Fruit fly (Drosophila melanogaster): Measurements from ENCODE around the gene Vps16A.

Vps16A gene

DNA sequence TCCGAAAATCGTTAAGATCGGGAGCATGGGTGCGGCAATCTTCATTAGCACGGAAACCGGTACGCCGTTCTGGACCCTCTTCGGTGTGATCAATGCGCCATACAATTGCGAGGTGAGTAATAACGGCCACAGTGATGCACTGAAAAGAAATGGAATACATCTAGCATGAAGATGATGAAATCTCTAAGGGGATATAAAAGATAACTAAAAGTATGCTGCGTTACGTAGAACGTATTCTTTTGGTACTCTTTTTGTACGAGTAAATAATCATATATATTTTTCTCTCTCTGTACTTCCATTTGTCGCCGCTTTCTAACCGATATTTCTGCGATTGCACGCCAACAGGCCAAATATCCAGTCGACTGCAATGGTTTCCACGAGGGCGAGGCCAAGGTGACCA, 16.0 kb upstream of the Vps16A start (continued):
- TF ChIP-seq dmrt11E (tag; optimal IDR thresholded peaks at IDR 0.05) = peak; percentile 51
- TF ChIP-seq chif (GFP tag; optimal IDR thresholded peaks at IDR 0.05) = peak in 1 of 2 experiments; percentile 23
- peak; percentile 14 for TF ChIP-seq Antp (GFP tag; optimal IDR thresholded peaks at IDR 0.05)
- TF ChIP-seq HmgD (GFP tag; optimal IDR thresholded peaks at IDR 0.05) = no peak
- peak; percentile 36; the same call in 1 of the 2 replicates for TF ChIP-seq CG3847 (GFP tag; IDR thresholded peaks at IDR 0.05)
- peak; percentile 10 for TF ChIP-seq CG4424 (GFP tag; optimal IDR thresholded peaks at IDR 0.05)
- TF ChIP-seq sisA (GFP tag; IDR thresholded peaks at IDR 0.05) = peak; percentile 27; the same call in 1 of the 2 replicates
- TF ChIP-seq sens (GFP tag) = peak; percentile 78
- no peak for TF ChIP-seq CG8089 (GFP tag; optimal IDR thresholded peaks at IDR 0.05)
- TF ChIP-seq Blimp-1 (GFP tag; optimal IDR thresholded peaks at IDR 0.05) = peak; percentile 40
- TF ChIP-seq CG6689 (GFP tag; IDR thresholded peaks at IDR 0.05) = peak; percentile 52; the same call in 1 of the 2 replicates
- TF ChIP-seq Xbp1 (GFP tag; optimal IDR thresholded peaks at IDR 0.05) = peak; percentile 33
- no peak for TF ChIP-seq CG7357 (GFP tag; IDR thresholded peaks at IDR 0.05)
- peak; percentile 3 for TF ChIP-seq lilli (GFP tag; optimal IDR thresholded peaks at IDR 0.05)
- 0 out of 3 replicates have a peak, but pooled peaks have one; percentile 61 for TF ChIP-seq zfh1 (GFP tag; IDR thresholded peaks at IDR 0.05)
- TF ChIP-seq CG4820 (GFP tag; optimal IDR thresholded peaks at IDR 0.05) = peak; percentile 22
- peak; percentile 25 for TF ChIP-seq CG8388 (GFP tag; optimal IDR thresholded peaks at IDR 0.05)
- TF ChIP-seq zen (tag; optimal IDR thresholded peaks at IDR 0.05) = peak; percentile 45
- no peak for TF ChIP-seq CG3726 (GFP tag; IDR thresholded peaks at IDR 0.05)
- TF ChIP-seq CG30403 (GFP tag; optimal IDR thresholded peaks at IDR 0.05) = peak; percentile 37
- peak; percentile 11 for TF ChIP-seq CG8924 (tag; optimal IDR thresholded peaks at IDR 0.05)
- no peak for TF ChIP-seq MESR4 (GFP tag; optimal IDR thresholded peaks at IDR 0.05)
- TF ChIP-seq CG1233 (GFP tag; optimal IDR thresholded peaks at IDR 0.05) = no peak
- TF ChIP-seq Elba2 (GFP tag; optimal IDR thresholded peaks at IDR 0.05) = no peak
- TF ChIP-seq Rx (GFP tag; IDR thresholded peaks at IDR 0.05) = no peak; the same call in 1 of the 2 replicates
- no peak for TF ChIP-seq CG13775 (GFP tag; optimal IDR thresholded peaks at IDR 0.05)
- peak in 1 of 3 experiments; percentile 33 for TF ChIP-seq lola (GFP tag; optimal IDR thresholded peaks at IDR 0.05)
- TF ChIP-seq D19B (GFP tag; optimal IDR thresholded peaks at IDR 0.05) = no peak
- peak; percentile 36; the same call in 1 of the 3 replicates for TF ChIP-seq gce (GFP tag; IDR thresholded peaks at IDR 0.05)
- peak; percentile 27; the same call in 1 of the 2 replicates for TF ChIP-seq slbo (GFP tag; IDR thresholded peaks at IDR 0.05)
- no peak for TF ChIP-seq Nf-YB (GFP tag; optimal IDR thresholded peaks at IDR 0.05)
- no peak for TF ChIP-seq CG15073 (GFP tag; optimal IDR thresholded peaks at IDR 0.05)
- TF ChIP-seq CG7786 (GFP tag; optimal IDR thresholded peaks at IDR 0.05) = no peak
- TF ChIP-seq ci (GFP tag; IDR thresholded peaks at IDR 0.05) = no peak
- no peak for TF ChIP-seq CG12744 (GFP tag; optimal IDR thresholded peaks at IDR 0.05)
- no peak for TF ChIP-seq CG6175 (GFP tag; IDR thresholded peaks at IDR 0.05)
- TF ChIP-seq CG17328 (GFP tag; IDR thresholded peaks at IDR 0.05) = peak; percentile 70
- no peak for TF ChIP-seq luna (GFP tag; optimal IDR thresholded peaks at IDR 0.05)
- TF ChIP-seq ERR (GFP tag; optimal IDR thresholded peaks at IDR 0.05) = no peak
- TF ChIP-seq lmd (GFP tag; IDR thresholded peaks at IDR 0.05) = peak; percentile 39
- TF ChIP-seq gem (tag; optimal IDR thresholded peaks at IDR 0.05) = peak; percentile 50
- 0 out of 2 replicates have a peak, but pooled peaks have one; percentile 21 for TF ChIP-seq E2f2 (GFP tag; IDR thresholded peaks at IDR 0.05)
- TF ChIP-seq CG17612 (GFP tag; IDR thresholded peaks at IDR 0.05) = no peak
- TF ChIP-seq Oli (tag; optimal IDR thresholded peaks at IDR 0.05) = peak; percentile 15
- TF ChIP-seq al (GFP tag; IDR thresholded peaks at IDR 0.05) = no peak
- no peak for TF ChIP-seq TFAM (GFP tag; optimal IDR thresholded peaks at IDR 0.05)
- peak; percentile 53 for TF ChIP-seq row (GFP tag; IDR thresholded peaks at IDR 0.05)
- no peak for TF ChIP-seq Usf (GFP tag; optimal IDR thresholded peaks at IDR 0.05)
- peak; percentile 14 for TF ChIP-seq CG12391 (tag; optimal IDR thresholded peaks at IDR 0.05)
- peak; percentile 24; the same call in 1 of the 3 replicates for TF ChIP-seq tgo (GFP tag; IDR thresholded peaks at IDR 0.05)
- no peak for TF ChIP-seq toy (GFP tag; IDR thresholded peaks at IDR 0.05)
- peak; percentile 46 for TF ChIP-seq CG10979 (tag; optimal IDR thresholded peaks at IDR 0.05)
